Fruit fly (Drosophila melanogaster) whole organism, pupa: Measurements from ENCODE around the gene CG17959.

ENCODE experiments used
- CG10348 ChIP-seq: fragments of 200-800 bp; sonication (Bioruptor generic); IDR thresholded peaks from 2 replicates; pipeline ENCODE4 v1.3.6; 2022; ENCODE audit warnings: missing biosample characterization, missing genetic modification characterization
- CG12605 ChIP-seq: fragments of 200-800 bp; sonication (Bioruptor generic); IDR thresholded peaks from 2 replicates; pipeline ENCODE4 v1.3.6; 2022; ENCODE audit warnings: missing biosample characterization, missing genetic modification characterization
- CG13204 ChIP-seq: fragments of 200-800 bp; sonication (Bioruptor generic); optimal IDR thresholded peaks from 2 replicates; lab custom pipeline; 2018; ENCODE audit warnings: missing biosample characterization, mild to moderate bottlenecking, missing genetic modification characterization, moderate library complexity
- CG14655 ChIP-seq: fragments of 200-800 bp; sonication (Bioruptor generic); optimal IDR thresholded peaks from 3 replicates; lab custom pipeline; 2017; ENCODE audit warnings: mild to moderate bottlenecking, missing biosample characterization, missing genetic modification reagents, missing genetic modification characterization
- CG15710 ChIP-seq: fragments of 200-800 bp; sonication (Bioruptor generic); optimal IDR thresholded peaks from 2 replicates; lab custom pipeline; 2018; ENCODE audit warnings: missing biosample characterization, mild to moderate bottlenecking, missing genetic modification characterization, moderate library complexity
- CG17806 ChIP-seq: fragments of 200-800 bp; sonication (Bioruptor generic); optimal IDR thresholded peaks from 2 replicates; lab custom pipeline; 2018; ENCODE audit warnings: missing biosample characterization, mild to moderate bottlenecking, missing genetic modification characterization, moderate library complexity
- CG32121 ChIP-seq: fragments of 200-800 bp; sonication (Bioruptor generic); IDR thresholded peaks from 2 replicates; pipeline ENCODE4 v1.3.6; 2022; ENCODE audit warnings: missing biosample characterization, missing genetic modification characterization
- CG34367 ChIP-seq: fragments of 200-800 bp; sonication (Bioruptor generic); optimal IDR thresholded peaks from 2 replicates; lab custom pipeline; 2018; ENCODE audit warnings: missing biosample characterization, mild to moderate bottlenecking, missing genetic modification characterization
- CG4496 ChIP-seq: fragments of 200-800 bp; sonication (Bioruptor generic); IDR thresholded peaks from 3 replicates; pipeline ENCODE4 v1.3.6; 2022; ENCODE audit warnings: missing biosample characterization, missing genetic modification characterization
- CG8159 ChIP-seq: fragments of 200-800 bp; sonication (Bioruptor generic); optimal IDR thresholded peaks from 3 replicates; lab custom pipeline; 2018; ENCODE audit warnings: missing biosample characterization, mild to moderate bottlenecking, missing genetic modification characterization, moderate library complexity
- CG8301 ChIP-seq: fragments of 200-800 bp; sonication (Bioruptor generic); optimal IDR thresholded peaks from 2 replicates; lab custom pipeline; 2018; ENCODE audit warnings: missing biosample characterization, mild to moderate bottlenecking, missing genetic modification characterization
- CG9948 ChIP-seq: fragments of 200-800 bp; sonication (Bioruptor generic); optimal IDR thresholded peaks from 2 replicates; lab custom pipeline; 2018; ENCODE audit warnings: missing biosample characterization, mild to moderate bottlenecking, missing genetic modification characterization, moderate library complexity
- D1 ChIP-seq: fragments of 200-800 bp; sonication (Bioruptor generic); optimal IDR thresholded peaks from 2 replicates; lab custom pipeline; 2018; ENCODE audit warnings: missing biosample characterization, mild to moderate bottlenecking, missing genetic modification characterization, moderate library complexity
- EcR ChIP-seq: fragments of 200-800 bp; sonication (Bioruptor generic); optimal IDR thresholded peaks from 3 replicates; lab custom pipeline; 2019; ENCODE audit warnings: missing biosample characterization, missing genetic modification characterization, mild to moderate bottlenecking, moderate library complexity, missing genetic modification reagents
- Ets98B ChIP-seq: fragments of 200-800 bp; sonication (Bioruptor generic); IDR thresholded peaks from 2 replicates; pipeline ENCODE4 v1.3.6; 2022; ENCODE audit warnings: missing biosample characterization, missing genetic modification characterization
- Pif1A ChIP-seq: fragments of 200-800 bp; sonication (Bioruptor generic); optimal IDR thresholded peaks from 3 replicates; lab custom pipeline; 2016; ENCODE audit warnings: missing biosample characterization, missing genetic modification characterization
- Pif1B ChIP-seq: fragments of 200-800 bp; sonication (Bioruptor generic); optimal IDR thresholded peaks from 3 replicates; lab custom pipeline; 2016; ENCODE audit warnings: missing biosample characterization, missing genetic modification characterization
- Snoo ChIP-seq: fragments of 200-800 bp; sonication (Bioruptor generic); optimal IDR thresholded peaks from 3 replicates; lab custom pipeline; 2017; ENCODE audit warnings: missing biosample characterization, mild to moderate bottlenecking, missing genetic modification characterization, inconsistent platforms
- fd96Ca ChIP-seq: fragments of 200-800 bp; sonication (Bioruptor generic); IDR thresholded peaks from 3 replicates; pipeline ENCODE4 v1.3.6; 2022; ENCODE audit warnings: missing biosample characterization, missing genetic modification characterization
- gl ChIP-seq: fragments of 200-800 bp; sonication (Bioruptor generic); optimal IDR thresholded peaks from 2 replicates; lab custom pipeline; 2018; ENCODE audit warnings: missing biosample characterization, mild to moderate bottlenecking, missing genetic modification characterization
- rn ChIP-seq: fragments of 200-800 bp; sonication (Bioruptor generic); IDR thresholded peaks from 2 replicates; pipeline ENCODE4 v1.3.6; 2022; ENCODE audit warnings: missing biosample characterization, missing genetic modification characterization

Gene CG17959

DNA sequence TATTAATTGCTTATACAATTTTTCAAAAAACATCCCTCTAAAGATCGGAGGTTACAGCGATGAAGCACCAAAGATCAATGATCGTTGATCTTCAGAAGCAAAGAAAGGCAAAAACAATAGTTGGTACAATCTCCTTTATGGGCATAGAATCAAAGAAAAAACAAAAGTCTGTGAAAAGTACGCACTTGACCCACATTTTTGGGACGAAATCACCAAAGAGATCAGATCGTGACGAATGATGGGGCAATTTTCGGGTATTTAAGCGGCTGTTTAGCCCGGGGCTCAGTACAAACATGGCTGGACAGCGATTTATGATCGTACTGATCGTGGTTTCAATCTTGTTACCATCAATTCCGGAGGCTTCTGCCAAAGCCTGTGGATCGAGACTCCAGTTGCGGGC lies at the start of gene CG17959:
Gene CG17959 (plus strand): TSS at position 301 of the 400 bp plus-strand sequence.
- TF ChIP-seq D1 (tag; lab: Kevin White, UChicago), result no peak
- no peak for TF ChIP-seq fd96Ca (GFP tag; lab: Robert Waterston, UW)
- TF ChIP-seq CG12605, result no peak

DNA sequence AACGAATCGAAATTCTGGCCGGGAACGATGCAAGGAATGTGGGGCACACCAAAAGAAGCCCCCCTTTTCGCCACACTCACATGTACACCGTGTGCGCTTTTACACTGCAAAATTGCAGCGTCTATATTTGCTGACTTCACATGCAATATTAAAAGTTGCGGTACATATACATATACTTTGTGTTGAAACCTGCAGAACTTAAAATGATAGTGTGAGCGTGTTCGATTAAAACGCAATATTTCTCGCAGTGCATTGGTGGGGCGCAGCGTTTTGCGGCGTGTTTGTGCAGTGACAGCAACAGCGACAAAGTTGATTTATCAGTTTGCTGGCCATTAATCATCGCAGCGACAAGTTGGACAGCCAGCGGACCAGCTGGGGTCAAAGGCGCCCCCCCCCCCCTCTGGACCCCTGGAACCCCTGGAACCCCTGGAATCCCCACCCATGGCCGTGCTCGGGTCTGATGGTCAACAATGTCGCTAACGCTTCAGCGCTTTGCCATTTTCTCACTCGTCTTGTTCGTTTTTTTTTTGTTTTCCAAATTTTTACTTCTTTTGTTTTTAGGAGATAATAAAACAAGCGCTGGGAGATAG lies 39.7 kb upstream of the CG17959 start:
- TF ChIP-seq CG13204 (GFP tag; lab: Kevin White, UChicago) (no peak), CG9948 (peak; percentile 7), CG32121 (no peak), CG34367 (tag; lab: Kevin White, UChicago) (peak; percentile 15), Ets98B (GFP tag; lab: Robert Waterston, UW) (0 out of 2 replicates have a peak, but pooled peaks have one; percentile 18), CG14655 (peak; percentile 16), fd96Ca (GFP tag; lab: Robert Waterston, UW) (0 out of 3 replicates have a peak, but pooled peaks have one; percentile 27), CG12605 (no peak), CG4496 (peak; percentile 41; the same call in 1 of the 3 replicates), rn (GFP tag; lab: Robert Waterston, UW) (no peak), D1 (tag; lab: Kevin White, UChicago) (no peak), Snoo (tag; lab: Kevin White, UChicago) (no peak), Pif1B (GFP tag; lab: Kevin White, UChicago) (no peak), Pif1A (peak; percentile 9), CG8159 (tag; lab: Kevin White, UChicago) (peak; percentile 20), CG8301 (no peak), gl (no peak), CG10348 (GFP tag; lab: Robert Waterston, UW) (no peak), EcR (no peak), CG15710 (tag; lab: Kevin White, UChicago) (no peak), CG17806 (tag; lab: Kevin White, UChicago) (peak; percentile 14)

DNA sequence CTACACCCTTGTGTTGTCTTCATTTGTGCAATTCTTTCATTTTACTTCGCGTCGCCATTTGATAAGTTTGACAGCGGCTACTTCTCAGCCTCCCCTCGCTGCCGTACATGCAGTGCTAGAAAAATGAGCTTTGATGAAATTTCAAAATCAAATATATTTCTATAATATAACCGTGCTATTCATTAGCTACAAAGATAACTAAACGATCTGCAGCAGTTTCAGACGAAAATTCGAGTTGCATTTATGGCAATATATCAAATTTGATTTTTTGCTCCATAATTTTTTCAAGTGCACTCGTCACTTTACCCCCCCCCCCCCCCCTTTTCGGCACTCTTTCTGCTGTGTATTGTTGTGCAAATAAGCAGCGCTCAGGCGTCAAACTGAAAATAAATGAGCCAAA lies 34.3 kb upstream of the CG17959 start:
- TF ChIP-seq D1 (tag; lab: Kevin White, UChicago) (no peak), CG17806 (tag; lab: Kevin White, UChicago) (no peak)

DNA sequence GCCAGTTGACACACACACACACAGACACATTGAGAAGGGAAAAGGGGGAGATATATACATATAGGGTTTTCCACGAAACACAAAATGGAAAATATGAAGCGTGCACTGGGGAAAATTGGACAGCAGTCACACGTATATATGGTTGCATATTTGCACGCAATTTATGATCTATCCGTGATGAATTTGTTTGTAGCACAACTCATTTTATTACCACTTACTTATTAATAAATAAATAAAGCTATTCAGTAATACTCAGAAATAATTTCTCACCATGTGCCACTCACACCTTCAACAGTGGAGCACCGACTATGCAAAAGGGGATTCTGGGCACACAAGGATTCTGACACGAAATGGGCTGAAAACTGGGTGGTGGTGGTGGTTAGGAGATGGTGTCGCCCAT lies 32.8 kb upstream of the CG17959 start:
- TF ChIP-seq CG9948, result peak; percentile 5
- TF ChIP-seq CG15710 (tag; lab: Kevin White, UChicago), result peak; percentile 16
- peak; percentile 6 for TF ChIP-seq CG14655
- peak; percentile 34 for TF ChIP-seq CG8159 (tag; lab: Kevin White, UChicago)
- TF ChIP-seq Pif1B (GFP tag; lab: Kevin White, UChicago), result no peak

DNA sequence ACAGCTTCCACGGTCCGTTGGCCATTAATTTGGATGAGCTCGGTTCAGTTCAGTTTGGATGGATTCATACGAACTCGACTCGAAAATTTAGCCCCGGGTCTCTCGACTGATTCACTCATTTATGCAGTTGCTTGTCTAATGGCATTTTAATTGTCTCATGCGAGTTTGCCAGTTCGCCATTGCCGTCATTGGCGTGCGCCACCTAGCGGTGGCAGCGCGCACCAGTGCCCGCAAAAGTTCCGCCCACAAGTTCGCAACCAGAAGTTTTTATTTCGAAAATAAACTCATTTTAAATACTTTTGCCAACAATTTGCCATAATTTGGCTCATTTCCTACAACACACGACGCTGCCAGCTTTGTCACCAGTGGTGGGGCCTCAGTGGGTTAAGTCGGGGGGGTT lies 31.8 kb upstream of the CG17959 start:
- TF ChIP-seq CG8159 (tag; lab: Kevin White, UChicago) (no peak), CG34367 (tag; lab: Kevin White, UChicago) (no peak), Snoo (tag; lab: Kevin White, UChicago) (no peak), CG14655 (no peak), Ets98B (GFP tag; lab: Robert Waterston, UW) (no peak), fd96Ca (GFP tag; lab: Robert Waterston, UW) (no peak), CG9948 (no peak), EcR (no peak), CG10348 (GFP tag; lab: Robert Waterston, UW) (no peak), CG12605 (no peak), gl (no peak), Pif1A (no peak), CG8301 (no peak), CG15710 (tag; lab: Kevin White, UChicago) (no peak), CG4496 (no peak), Pif1B (GFP tag; lab: Kevin White, UChicago) (no peak), CG32121 (no peak), CG13204 (GFP tag; lab: Kevin White, UChicago) (no peak), rn (GFP tag; lab: Robert Waterston, UW) (no peak)

DNA sequence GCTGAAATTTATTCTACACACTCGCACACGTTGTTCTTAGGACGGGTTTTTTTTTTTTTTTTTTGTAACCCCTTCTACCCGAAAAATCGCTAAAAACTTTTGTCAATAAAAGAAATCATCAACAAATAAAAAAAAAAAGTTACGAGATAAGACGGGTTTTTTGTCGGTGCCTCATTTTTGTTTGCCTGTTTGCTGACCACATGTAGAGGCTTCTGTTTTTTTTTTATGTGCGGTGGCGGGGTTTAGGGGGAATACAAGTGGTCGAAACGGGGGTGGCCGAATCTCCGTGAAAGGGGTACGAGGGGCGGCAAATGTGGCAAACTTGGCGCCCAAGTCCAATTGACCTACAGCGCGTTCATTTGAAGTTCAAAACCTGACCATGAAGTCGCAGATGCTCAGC lies 28.3 kb upstream of the CG17959 start:
- no peak for TF ChIP-seq Snoo (tag; lab: Kevin White, UChicago)
- no peak for TF ChIP-seq Ets98B (GFP tag; lab: Robert Waterston, UW)
- no peak for TF ChIP-seq EcR
- no peak for TF ChIP-seq CG12605
- no peak for TF ChIP-seq gl
- TF ChIP-seq CG34367 (tag; lab: Kevin White, UChicago), result no peak
- no peak for TF ChIP-seq CG10348 (GFP tag; lab: Robert Waterston, UW)
- TF ChIP-seq CG32121, result no peak
- TF ChIP-seq CG17806 (tag; lab: Kevin White, UChicago), result no peak
- TF ChIP-seq D1 (tag; lab: Kevin White, UChicago), result no peak
- no peak for TF ChIP-seq CG8301
- no peak for TF ChIP-seq CG15710 (tag; lab: Kevin White, UChicago)
- TF ChIP-seq Pif1B (GFP tag; lab: Kevin White, UChicago), result no peak
- no peak for TF ChIP-seq CG14655
- no peak for TF ChIP-seq Pif1A
- TF ChIP-seq rn (GFP tag; lab: Robert Waterston, UW), result no peak

DNA sequence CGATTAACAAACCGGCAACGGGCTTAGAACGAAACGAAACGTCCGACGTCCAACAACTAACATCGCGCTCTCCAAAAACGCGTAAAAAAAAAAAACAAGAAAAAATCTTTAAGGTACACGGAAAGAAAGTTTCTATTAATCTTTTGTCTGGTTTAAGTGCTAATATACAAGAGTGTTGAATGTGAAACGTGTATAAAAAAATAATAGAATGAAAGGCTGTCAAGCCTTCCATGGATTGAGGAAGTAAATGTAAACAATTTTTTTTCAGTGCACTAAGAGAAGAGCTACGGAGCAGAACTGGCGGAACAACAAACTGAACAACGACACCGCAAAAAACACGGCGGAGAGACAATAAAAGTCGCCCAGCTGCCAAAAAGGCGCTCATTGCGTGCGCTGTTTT lies 27.2 kb upstream of the CG17959 start, which contains the start of gene CG3588:
Gene CG3588 (plus strand): TSS at position 29 of the 400 bp plus-strand sequence.
- no peak for TF ChIP-seq fd96Ca (GFP tag; lab: Robert Waterston, UW)
